Fruit fly (Drosophila melanogaster) whole organism, embryonic: Measurements from ENCODE around the gene Megf8.

Experiments
- CG2889 ChIP-seq: fragments of 200-800 bp; sonication (Bioruptor generic); IDR thresholded peaks from 3 replicates; pipeline ENCODE4 v1.3.6; 2022; ENCODE audit warnings: missing biosample characterization, missing genetic modification characterization
- CG9817 ChIP-seq: fragments of 200-800 bp; sonication (Bioruptor generic); optimal IDR thresholded peaks from 2 replicates; lab custom pipeline; 2018; ENCODE audit warnings: missing biosample characterization, mild to moderate bottlenecking, missing genetic modification characterization, moderate library complexity
- PHDP ChIP-seq: fragments of 200-800 bp; sonication (Bioruptor generic); optimal IDR thresholded peaks from 3 replicates; lab custom pipeline; 2018; ENCODE audit warnings: missing biosample characterization, mild to moderate bottlenecking, missing genetic modification characterization, moderate library complexity
- Xrp1 ChIP-seq: fragments of 200-800 bp; sonication (Bioruptor generic); IDR thresholded peaks from 2 replicates; pipeline ENCODE4 v1.3.6; 2022; ENCODE audit warnings: missing biosample characterization, missing genetic modification characterization
- az2 ChIP-seq: fragments of 200-800 bp; sonication (Bioruptor generic); optimal IDR thresholded peaks from 3 replicates; lab custom pipeline; 2016; ENCODE audit warnings: missing biosample characterization, missing genetic modification characterization
- insv ChIP-seq, 2 experiments: fragments of 200-800 bp; sonication (Bioruptor generic); optimal IDR thresholded peaks; 3 replicates each; lab custom pipeline; 2016 to 2018; ENCODE audit warnings: missing biosample characterization in 2 of 2, missing genetic modification characterization in 2 of 2
- lab ChIP-seq: fragments of 200-800 bp; sonication (Bioruptor generic); optimal IDR thresholded peaks from 3 replicates; lab custom pipeline; 2017; ENCODE audit warnings: missing biosample characterization, missing genetic modification characterization, mild to moderate bottlenecking, moderate library complexity, missing genetic modification reagents
- lov ChIP-seq, 2 experiments: fragments of 200-800 bp in 1 of 2; fragments of >200 bp in 1 of 2; sonication (Bioruptor generic) in 1 of 2; IDR thresholded peaks in 1 of 2; optimal IDR thresholded peaks in 1 of 2; 2 replicates in 1 of 2; 3 replicates in 1 of 2; pipeline versions ENCODE4 v1.3.6 to Lab custom; 2017 to 2022; ENCODE audit warnings: missing biosample characterization in 1 of 2, missing genetic modification characterization in 1 of 2

DNA sequence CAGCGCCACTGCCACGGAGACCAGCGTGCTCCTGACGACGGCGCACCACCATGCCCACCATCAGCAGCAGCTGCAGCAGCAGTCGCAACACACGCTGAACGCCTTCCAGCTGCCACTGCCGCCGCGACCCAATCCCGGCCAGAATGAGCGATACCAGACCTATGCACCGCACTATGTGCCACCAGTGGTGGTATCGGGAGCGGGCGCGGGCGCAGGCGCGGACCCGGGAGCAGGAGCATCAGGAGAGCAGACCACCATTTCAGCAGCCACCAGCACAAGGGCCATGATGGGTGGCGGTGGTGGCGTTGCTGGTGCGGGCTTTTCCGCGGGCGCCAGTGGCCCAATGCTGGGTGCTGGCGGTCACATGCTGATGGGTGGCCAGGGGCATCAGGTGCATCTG lies 59.8 kb downstream of the Megf8 start:
- TF ChIP-seq CG9817 (tag; lab: Kevin White, UChicago) (no peak), PHDP (tag; lab: Kevin White, UChicago) (no peak), insv (GFP tag; optimal IDR thresholded peaks at IDR 0.05; lab: Kevin White, UChicago) (no peak), az2 (no peak), lab (GFP tag; lab: Kevin White, UChicago) (no peak), lov (optimal IDR thresholded peaks at IDR 0.05; lab: Kevin White, UChicago) (no peak), lov (GFP tag; IDR thresholded peaks at IDR 0.05; lab: Robert Waterston, UW) (no peak), CG2889 (GFP tag; lab: Robert Waterston, UW) (no peak), Xrp1 (GFP tag; lab: Robert Waterston, UW) (no peak)
